Worm (Caenorhabditis elegans) whole organism, young adult: ENCODE measurements around the gene Y73C8C.12.
"Not testable (repeated sequence)": the region's sequence is repeated elsewhere in the genome, so short reads cannot be mapped to it uniquely, and the experiment has no call there.

Experiments used
- B0035.1 ChIP-seq: sonication (generic microtip); optimal IDR thresholded peaks from 2 replicates; lab custom pipeline; 2016; ENCODE audit warnings: missing genetic modification characterization, mild to moderate bottlenecking, missing compliant biosample characterization, missing genotype, missing genetic modification reagents
- B0336.3 ChIP-seq: fragments of 200-800 bp; sonication (Bioruptor generic); IDR thresholded peaks from 2 replicates; pipeline ENCODE4 v1.3.6; 2022; ENCODE audit warnings: missing genetic modification characterization, missing compliant biosample characterization
- F55B11.4 ChIP-seq: sonication (generic microtip); optimal IDR thresholded peaks from 2 replicates; lab custom pipeline; 2016; ENCODE audit warnings: missing compliant biosample characterization, missing genetic modification characterization, borderline replicate concordance; ENCODE audit not compliant: insufficient read depth
- F57A8.1 ChIP-seq: fragments of 200-800 bp; sonication (Bioruptor generic); optimal IDR thresholded peaks from 2 replicates; lab custom pipeline; 2018; ENCODE audit warnings: mild to moderate bottlenecking, missing genetic modification characterization, moderate library complexity, missing compliant biosample characterization
- athp-1 ChIP-seq: sonication (generic microtip); optimal IDR thresholded peaks from 2 replicates; lab custom pipeline; 2017; ENCODE audit warnings: mild to moderate bottlenecking, missing genetic modification characterization, missing compliant biosample characterization
- attf-5 ChIP-seq: fragments of 200-800 bp; sonication (Bioruptor generic); optimal IDR thresholded peaks from 2 replicates; lab custom pipeline; 2018; ENCODE audit warnings: mild to moderate bottlenecking, missing genetic modification characterization, missing compliant biosample characterization
- bed-1 ChIP-seq: fragments of 200-800 bp; sonication (Bioruptor generic); IDR thresholded peaks from 2 replicates; pipeline ENCODE4 v1.3.6; 2022; ENCODE audit warnings: missing genetic modification reagents, missing genetic modification characterization, missing compliant biosample characterization
- bed-2 ChIP-seq: fragments of 200-800 bp; sonication (Bioruptor generic); IDR thresholded peaks from 2 replicates; pipeline ENCODE4 v1.3.6; 2022; ENCODE audit warnings: missing genetic modification reagents, missing genetic modification characterization, missing compliant biosample characterization
- ceh-100 ChIP-seq: fragments of 200-800 bp; sonication (Bioruptor generic); IDR thresholded peaks from 2 replicates; pipeline ENCODE4 v1.3.6; 2022; ENCODE audit warnings: missing genetic modification reagents, missing genetic modification characterization, missing compliant biosample characterization
- ceh-58 ChIP-seq: fragments of 200-800 bp; sonication (Bioruptor generic); IDR thresholded peaks from 2 replicates; pipeline ENCODE4 v1.3.6; 2022; ENCODE audit warnings: missing genetic modification characterization, missing compliant biosample characterization
- die-1 ChIP-seq: sonication (generic microtip); optimal IDR thresholded peaks from 2 replicates; lab custom pipeline; 2016; ENCODE audit warnings: missing genotype, mild to moderate bottlenecking, missing genetic modification characterization, missing compliant biosample characterization
- efl-1 ChIP-seq: fragments of 150-350 bp; optimal IDR thresholded peaks from 2 replicates; lab custom pipeline; 2014; ENCODE audit warnings: missing biosample characterization, missing genetic modification reagents, missing genetic modification characterization
- ekl-4 ChIP-seq: fragments of 200-800 bp; sonication (Bioruptor generic); IDR thresholded peaks from 2 replicates; pipeline ENCODE4 v1.3.6; 2022; ENCODE audit warnings: missing genetic modification reagents, missing genetic modification characterization, missing compliant biosample characterization
- fkh-3 ChIP-seq: sonication (generic microtip); optimal IDR thresholded peaks from 2 replicates; lab custom pipeline; 2016; ENCODE audit warnings: mild to moderate bottlenecking, missing genetic modification characterization, missing compliant biosample characterization
- hmg-1.2 ChIP-seq: fragments of 200-800 bp; sonication (Bioruptor generic); IDR thresholded peaks from 2 replicates; pipeline ENCODE4 v1.3.6; 2022; ENCODE audit warnings: missing genetic modification reagents, missing genetic modification characterization, missing compliant biosample characterization
- hsf-1 ChIP-seq: fragments of 200-800 bp; sonication (Bioruptor generic); IDR thresholded peaks from 2 replicates; pipeline ENCODE4 v1.3.6; 2022; ENCODE audit warnings: missing genetic modification reagents, missing genetic modification characterization, missing compliant biosample characterization
- let-607 ChIP-seq, 2 experiments: fragments of 200-800 bp in 1 of 2; sonication (Bioruptor generic) in 1 of 2; sonication (generic microtip) in 1 of 2; optimal IDR thresholded peaks; 2 replicates each; lab custom pipeline; 2016 to 2018; ENCODE audit warnings: mild to moderate bottlenecking in 2 of 2, missing compliant biosample characterization in 2 of 2, missing genetic modification characterization in 2 of 2, moderate library complexity in 2 of 2, missing genotype in 1 of 2
- lin-35 ChIP-seq, 3 experiments: fragments of 150-350 bp in 2 of 3; sonication (generic microtip) in 1 of 3; optimal IDR thresholded peaks; 2 replicates each; lab custom pipeline; 2014 to 2018; ENCODE audit warnings: missing biosample characterization in 3 of 3, missing genetic modification characterization in 3 of 3, missing genetic modification reagents in 3 of 3
- lin-40 ChIP-seq: sonication (generic microtip); optimal IDR thresholded peaks from 2 replicates; lab custom pipeline; 2016; ENCODE audit warnings: missing genetic modification characterization, mild to moderate bottlenecking, missing compliant biosample characterization, missing genotype, missing genetic modification reagents
- lin-54 ChIP-seq: fragments of 200-800 bp; sonication (Bioruptor generic); optimal IDR thresholded peaks from 2 replicates; lab custom pipeline; 2018; ENCODE audit warnings: mild to moderate bottlenecking, missing genetic modification characterization, missing compliant biosample characterization
- mxl-1 ChIP-seq: sonication (generic microtip); optimal IDR thresholded peaks from 2 replicates; lab custom pipeline; 2016; ENCODE audit warnings: missing genetic modification characterization, missing compliant biosample characterization
- nfyb-1 ChIP-seq: fragments of 200-800 bp; sonication (Bioruptor generic); IDR thresholded peaks from 2 replicates; pipeline ENCODE4 v1.3.6; 2022; ENCODE audit warnings: missing genetic modification reagents, missing genetic modification characterization, missing compliant biosample characterization
- nhr-80 ChIP-seq: sonication (generic microtip); optimal IDR thresholded peaks from 2 replicates; lab custom pipeline; 2016; ENCODE audit warnings: missing genetic modification characterization, missing compliant biosample characterization
- nhr-90 ChIP-seq: sonication (generic microtip); optimal IDR thresholded peaks from 2 replicates; lab custom pipeline; 2016; ENCODE audit warnings: missing genotype, mild to moderate bottlenecking, missing genetic modification characterization, missing compliant biosample characterization
- pbrm-1 ChIP-seq: fragments of 200-800 bp; sonication (Bioruptor generic); IDR thresholded peaks from 2 replicates; pipeline ENCODE4 v1.3.6; 2022; ENCODE audit warnings: missing genetic modification reagents, missing genetic modification characterization, missing compliant biosample characterization
- pha-4 ChIP-seq: fragments of 150-350 bp; sonication (generic microtip); optimal IDR thresholded peaks from 2 replicates; lab custom pipeline; 2014; ENCODE audit warnings: missing biosample characterization, missing genetic modification reagents, missing genetic modification characterization
- rpc-1 ChIP-seq, 2 experiments: fragments of 150-350 bp in 1 of 2; sonication (generic microtip) in 1 of 2; optimal IDR thresholded peaks; 2 replicates each; lab custom pipeline; 2014 to 2018; ENCODE audit warnings: missing biosample characterization in 1 of 2, missing genetic modification characterization in 1 of 2, missing genetic modification reagents in 1 of 2, missing genotype in 1 of 2
- sea-2 ChIP-seq: fragments of 200-800 bp; sonication (Bioruptor generic); IDR thresholded peaks from 2 replicates; pipeline ENCODE4 v1.3.6; 2022; ENCODE audit warnings: missing genetic modification characterization, missing compliant biosample characterization
- snpc-4 ChIP-seq, 5 experiments: fragments of 150-350 bp in 1 of 5; sonication (generic microtip) in 4 of 5; optimal IDR thresholded peaks; 2 replicates each; lab custom pipeline; 2014 to 2018; ENCODE audit warnings: missing genetic modification characterization in 5 of 5, missing biosample characterization in 3 of 5, antibody characterized with exemption in 2 of 5, mild to moderate bottlenecking in 2 of 5, missing compliant biosample characterization in 2 of 5, missing genotype in 2 of 5, moderate library complexity in 2 of 5, missing genetic modification reagents in 1 of 5
- tlf-1 ChIP-seq: fragments of 200-800 bp; sonication (Bioruptor generic); optimal IDR thresholded peaks from 2 replicates; lab custom pipeline; 2018; ENCODE audit warnings: mild to moderate bottlenecking, missing genetic modification characterization, missing compliant biosample characterization
- ztf-22 ChIP-seq: fragments of 200-800 bp; sonication (Bioruptor generic); optimal IDR thresholded peaks from 2 replicates; lab custom pipeline; 2018; ENCODE audit warnings: mild to moderate bottlenecking, missing genetic modification characterization, moderate library complexity, missing compliant biosample characterization
- ztf-25 ChIP-seq: fragments of 200-800 bp; sonication (Bioruptor generic); IDR thresholded peaks from 2 replicates; pipeline ENCODE4 v1.3.6; 2022; ENCODE audit warnings: missing genetic modification reagents, missing genetic modification characterization, missing compliant biosample characterization

Gene Y73C8C.12

ce11 chrV:3088768-3089167 lies 36.2 kb upstream of the Y73C8C.12 start, which contains the start of gene acs-21:
TSS of gene acs-21 (plus strand) at chrV:3089068.
- TF ChIP-seq F57A8.1 (GFP tag; lab: Kevin White, UChicago) (no peak), athp-1 (tag; lab: Kevin White, UChicago) (no peak), B0336.3 (GFP tag; lab: Robert Waterston, UW) (no peak), efl-1 (GFP tag; lab: Kevin White, UChicago) (no peak), F55B11.4 (tag; lab: Kevin White, UChicago) (no peak), ceh-58 (GFP tag; lab: Robert Waterston, UW) (no peak), attf-5 (GFP tag; lab: Kevin White, UChicago) (no peak), die-1 (tag; lab: Kevin White, UChicago) (no peak), tlf-1 (GFP tag; lab: Kevin White, UChicago) (no peak), sea-2 (GFP tag; lab: Robert Waterston, UW) (no peak)

- TF ChIP-seq pbrm-1 (GFP tag; lab: Robert Waterston, UW): no peak
- TF ChIP-seq ztf-25 (GFP tag; lab: Robert Waterston, UW): no peak
- TF ChIP-seq hmg-1.2: peak; percentile 34; the same call in 1 of the 2 replicates
- TF ChIP-seq nhr-80 (tag; lab: Kevin White, UChicago): peak; percentile 8
- TF ChIP-seq pha-4 (tag; lab: Kevin White, UChicago): no peak
These were observed 30.7 kb upstream of the Y73C8C.12 start, which contains the start of gene cyp-33C9 for ce11 chrV:3094351-3094750. TSS of gene cyp-33C9 (minus strand) at chrV:3094561.

- TF ChIP-seq snpc-4 (GFP tag; optimal IDR thresholded peaks at IDR 0.05; lab: Kevin White, UChicago): no peak
- TF ChIP-seq snpc-4 (tag; optimal IDR thresholded peaks at IDR 0.05; lab: Kevin White, UChicago): peak in 1 of 4 experiments; percentile 53
- TF ChIP-seq ztf-22 (GFP tag; lab: Kevin White, UChicago): no peak
- TF ChIP-seq, all 124 proteins: peak for 1
These were observed 24.5 kb upstream of the Y73C8C.12 start for ce11 chrV:3100527-3100926.

- TF ChIP-seq let-607 (tag; optimal IDR thresholded peaks at IDR 0.05; lab: Kevin White, UChicago); hsf-1 (GFP tag; lab: Robert Waterston, UW); nhr-90: not testable (repeated sequence)
These were observed 23.0 kb upstream of the Y73C8C.12 start, which contains the start of gene Y73C8C.4 for ce11 chrV:3102049-3102448. TSS of gene Y73C8C.4 (minus strand) at chrV:3102149.

ce11 chrV:3104134-3104533 lies 20.9 kb upstream of the Y73C8C.12 start, which contains the start of gene str-66:
TSS of gene str-66 (minus strand) at chrV:3104234.
- TF ChIP-seq lin-40 (no peak), rpc-1 (optimal IDR thresholded peaks at IDR 0.05; lab: Kevin White, UChicago) (no peak), rpc-1 (tag; optimal IDR thresholded peaks at IDR 0.05; lab: Kevin White, UChicago) (no peak), fkh-3 (tag; lab: Kevin White, UChicago) (no peak), lin-54 (GFP tag; lab: Kevin White, UChicago) (no peak), die-1 (tag; lab: Kevin White, UChicago) (no peak)

- TF ChIP-seq B0035.1 (tag; lab: Kevin White, UChicago) (no peak), bed-2 (GFP tag; lab: Robert Waterston, UW) (no peak), nfyb-1 (no peak), mxl-1 (tag; lab: Kevin White, UChicago) (no peak), bed-1 (no peak), sea-2 (GFP tag; lab: Robert Waterston, UW) (no peak), ekl-4 (GFP tag; lab: Robert Waterston, UW) (no peak), ceh-100 (GFP tag; lab: Robert Waterston, UW) (no peak), lin-35 (GFP tag; optimal IDR thresholded peaks at IDR 0.05; lab: Kevin White, UChicago) (no peak), hmg-1.2 (no peak)
These were observed 19.2 kb upstream of the Y73C8C.12 start, which contains the start of gene str-69 for ce11 chrV:3105810-3106209. TSS of gene str-69 (minus strand) at chrV:3105910.
